Fruit fly (Drosophila melanogaster) whole organism, embryonic: Measurements from ENCODE around the gene Trs23.
A peak's percentile ranks its signal among the peaks of the same experiment; 100 is the strongest.

ENCODE experiments used
- Bgb ChIP-seq: fragments of 200-800 bp; sonication (Bioruptor generic); IDR thresholded peaks from 2 replicates; pipeline ENCODE4 v1.3.6; 2022; ENCODE audit warnings: missing biosample characterization, missing genetic modification characterization; ENCODE audit not compliant: partially characterized antibody
- Bteb2 ChIP-seq: fragments of 200-800 bp; sonication (Bioruptor generic); optimal IDR thresholded peaks from 2 replicates; lab custom pipeline; 2016; ENCODE audit warnings: missing biosample characterization, missing genetic modification characterization
- C15 ChIP-seq: fragments of 200-800 bp; sonication (Bioruptor generic); IDR thresholded peaks from 3 replicates; pipeline ENCODE4 v1.3.6; 2022; ENCODE audit warnings: missing biosample characterization, missing genetic modification characterization
- CG11093 ChIP-seq: fragments of 200-800 bp; sonication (Bioruptor generic); IDR thresholded peaks from 3 replicates; pipeline ENCODE4 v1.3.6; 2022; ENCODE audit warnings: missing biosample characterization, missing genetic modification characterization
- CG11398 ChIP-seq: fragments of 200-800 bp; sonication (Bioruptor generic); optimal IDR thresholded peaks from 2 replicates; lab custom pipeline; 2016; ENCODE audit warnings: missing biosample characterization, missing genetic modification characterization
- CG11695 ChIP-seq: fragments of 200-800 bp; sonication (Bioruptor generic); IDR thresholded peaks from 3 replicates; pipeline ENCODE4 v1.3.6; 2022; ENCODE audit warnings: missing biosample characterization, missing genetic modification characterization
- CG15601 ChIP-seq: fragments of 200-800 bp; sonication (Bioruptor generic); optimal IDR thresholded peaks from 3 replicates; lab custom pipeline; 2019; ENCODE audit warnings: missing biosample characterization, mild to moderate bottlenecking, missing genetic modification characterization, moderate library complexity
- CG15696 ChIP-seq: fragments of 200-800 bp; sonication (Bioruptor generic); optimal IDR thresholded peaks from 2 replicates; lab custom pipeline; 2019; ENCODE audit warnings: missing biosample characterization, mild to moderate bottlenecking, missing genetic modification characterization, moderate library complexity
- CG1602 ChIP-seq: fragments of 200-800 bp; sonication (Bioruptor generic); optimal IDR thresholded peaks from 3 replicates; lab custom pipeline; 2016; ENCODE audit warnings: missing biosample characterization, missing genetic modification characterization
- CG16779 ChIP-seq: fragments of 200-800 bp; sonication (Bioruptor generic); IDR thresholded peaks from 2 replicates; pipeline ENCODE4 v1.3.6; 2022; ENCODE audit warnings: missing biosample characterization, missing genetic modification characterization
- CG17912 ChIP-seq: fragments of 200-800 bp; sonication (Bioruptor generic); optimal IDR thresholded peaks from 2 replicates; lab custom pipeline; 2018; ENCODE audit warnings: missing biosample characterization, mild to moderate bottlenecking, missing genetic modification characterization
- CG18764 ChIP-seq: fragments of 200-800 bp; sonication (Bioruptor generic); optimal IDR thresholded peaks from 3 replicates; lab custom pipeline; 2016; ENCODE audit warnings: missing biosample characterization, missing genetic modification characterization
- CG2116 ChIP-seq: fragments of 200-800 bp; sonication (Bioruptor generic); optimal IDR thresholded peaks from 3 replicates; lab custom pipeline; 2018; ENCODE audit warnings: missing biosample characterization, mild to moderate bottlenecking, missing genetic modification characterization
- CG30020 ChIP-seq: fragments of 200-800 bp; optimal IDR thresholded peaks from 2 replicates; lab custom pipeline; 2019; ENCODE audit warnings: missing biosample characterization, mild to moderate bottlenecking, missing genetic modification characterization, moderate library complexity
- CG3407 ChIP-seq: fragments of 200-800 bp; sonication (Bioruptor generic); optimal IDR thresholded peaks from 2 replicates; lab custom pipeline; 2018; ENCODE audit warnings: missing biosample characterization, mild to moderate bottlenecking, missing genetic modification characterization
- CG3726 ChIP-seq: fragments of 200-800 bp; sonication (Bioruptor generic); IDR thresholded peaks from 3 replicates; pipeline ENCODE4, ENCODE4 v1.3.6; 2022; ENCODE audit warnings: missing biosample characterization, missing genetic modification characterization
- CG3838 ChIP-seq: fragments of 200-800 bp; sonication (Bioruptor generic); optimal IDR thresholded peaks from 3 replicates; lab custom pipeline; 2016; ENCODE audit warnings: missing biosample characterization, missing genetic modification characterization
- CG4360 ChIP-seq: fragments of 200-800 bp; sonication (Bioruptor generic); IDR thresholded peaks from 2 replicates; pipeline ENCODE4 v1.3.6; 2022; ENCODE audit warnings: missing biosample characterization, missing genetic modification characterization
- CG4854 ChIP-seq: fragments of 200-800 bp; sonication (Bioruptor generic); optimal IDR thresholded peaks from 2 replicates; lab custom pipeline; 2016; ENCODE audit warnings: missing biosample characterization, missing genetic modification characterization, inconsistent platforms
- CG6765 ChIP-seq: fragments of 200-800 bp; sonication (Bioruptor generic); optimal IDR thresholded peaks from 3 replicates; lab custom pipeline; 2017; ENCODE audit warnings: missing biosample characterization, mild to moderate bottlenecking, missing genetic modification characterization
- CG6813 ChIP-seq: fragments of 200-800 bp; sonication (Bioruptor generic); optimal IDR thresholded peaks from 2 replicates; lab custom pipeline; 2017; ENCODE audit warnings: missing biosample characterization, missing genetic modification characterization, mild to moderate bottlenecking, moderate library complexity, missing genetic modification reagents
- CG7271 ChIP-seq: fragments of 200-800 bp; sonication (Bioruptor generic); optimal IDR thresholded peaks from 2 replicates; lab custom pipeline; 2018; ENCODE audit warnings: missing biosample characterization, mild to moderate bottlenecking, missing genetic modification characterization, moderate library complexity
- CG7372 ChIP-seq: fragments of 200-800 bp; sonication (Bioruptor generic); IDR thresholded peaks from 2 replicates; pipeline ENCODE4 v1.3.6; 2022; ENCODE audit warnings: missing biosample characterization, missing genetic modification characterization
- CG7556 ChIP-seq: fragments of 200-800 bp; sonication (Bioruptor generic); optimal IDR thresholded peaks from 2 replicates; lab custom pipeline; 2017; ENCODE audit warnings: missing biosample characterization, mild to moderate bottlenecking, missing genetic modification characterization
- Dek ChIP-seq: fragments of 200-800 bp; sonication (Bioruptor generic); optimal IDR thresholded peaks from 3 replicates; lab custom pipeline; 2019; ENCODE audit warnings: missing biosample characterization, mild to moderate bottlenecking, missing genetic modification characterization, moderate library complexity
- Dll ChIP-seq: fragments of 200-800 bp; sonication (Bioruptor generic); IDR thresholded peaks from 4 replicates; pipeline ENCODE4 v1.3.6; 2022; ENCODE audit warnings: missing biosample characterization, missing genetic modification characterization; ENCODE audit not compliant: partially characterized antibody
- Ets97D ChIP-seq: fragments of 200-800 bp; sonication (Bioruptor generic); optimal IDR thresholded peaks from 3 replicates; lab custom pipeline; 2016; ENCODE audit warnings: missing biosample characterization, missing genetic modification characterization
- Fer1 ChIP-seq: fragments of 200-800 bp; sonication (Bioruptor generic); optimal IDR thresholded peaks from 2 replicates; lab custom pipeline; 2017; ENCODE audit warnings: missing biosample characterization, mild to moderate bottlenecking, missing genetic modification characterization
- HLH3B ChIP-seq: fragments of 200-800 bp; sonication (Bioruptor generic); IDR thresholded peaks from 2 replicates; pipeline ENCODE4 v1.3.6; 2022; ENCODE audit warnings: missing biosample characterization, missing genetic modification characterization
- HmgZ ChIP-seq: fragments of 200-800 bp; sonication (Bioruptor generic); optimal IDR thresholded peaks from 2 replicates; lab custom pipeline; 2018; ENCODE audit warnings: missing biosample characterization, mild to moderate bottlenecking, missing genetic modification characterization
- Myb ChIP-seq: fragments of 200-800 bp; sonication (Bioruptor generic); optimal IDR thresholded peaks from 2 replicates; lab custom pipeline; 2016; ENCODE audit warnings: missing biosample characterization, missing genetic modification characterization
- TFAM ChIP-seq: fragments of 200-800 bp; sonication (Bioruptor generic); optimal IDR thresholded peaks from 2 replicates; lab custom pipeline; 2017; ENCODE audit warnings: missing biosample characterization, missing genetic modification characterization, inconsistent platforms
- ap ChIP-seq: fragments of 200-800 bp; sonication (Bioruptor generic); IDR thresholded peaks from 2 replicates; pipeline ENCODE4 v1.3.6; 2022; ENCODE audit warnings: missing biosample characterization, missing genetic modification characterization
- bcd ChIP-seq: fragments of 200-800 bp; sonication (Bioruptor generic); optimal IDR thresholded peaks from 2 replicates; lab custom pipeline; 2017; ENCODE audit warnings: missing biosample characterization, mild to moderate bottlenecking, missing genetic modification characterization
- btn ChIP-seq: fragments of 200-800 bp; sonication (Bioruptor generic); optimal IDR thresholded peaks from 2 replicates; lab custom pipeline; 2016; ENCODE audit warnings: missing biosample characterization, missing genetic modification characterization
- ci ChIP-seq: fragments of 200-800 bp; sonication (Bioruptor generic); IDR thresholded peaks from 3 replicates; pipeline ENCODE4 v1.3.6; 2022; ENCODE audit warnings: missing biosample characterization, missing genetic modification characterization
- esg ChIP-seq: fragments of 200-800 bp; sonication (Bioruptor generic); conservative IDR thresholded peaks from 2 replicates; pipeline ENCODE4 v1.3.6; 2022; ENCODE audit warnings: missing biosample characterization, missing genetic modification characterization
- grn ChIP-seq: fragments of 200-800 bp; sonication (Bioruptor generic); optimal IDR thresholded peaks from 3 replicates; lab custom pipeline; 2017; ENCODE audit warnings: missing biosample characterization, missing genetic modification characterization
- jing ChIP-seq: fragments of 200-800 bp; sonication (Bioruptor generic); optimal IDR thresholded peaks from 2 replicates; lab custom pipeline; 2018; ENCODE audit warnings: missing biosample characterization, mild to moderate bottlenecking, missing genetic modification characterization
- jumu ChIP-seq: fragments of 200-800 bp; sonication (Bioruptor generic); optimal IDR thresholded peaks from 3 replicates; lab custom pipeline; 2016; ENCODE audit warnings: missing biosample characterization, missing genetic modification characterization
- kni ChIP-seq: fragments of 200-800 bp; sonication (Bioruptor generic); optimal IDR thresholded peaks from 3 replicates; lab custom pipeline; 2017; ENCODE audit warnings: mild to moderate bottlenecking, missing biosample characterization, missing genetic modification reagents, missing genetic modification characterization
- lmd ChIP-seq: fragments of 200-800 bp; sonication (Bioruptor generic); IDR thresholded peaks from 2 replicates; pipeline ENCODE4 v1.3.6; 2022; ENCODE audit warnings: missing biosample characterization, missing genetic modification characterization
- mirr ChIP-seq: fragments of 200-800 bp; sonication (Bioruptor generic); optimal IDR thresholded peaks from 3 replicates; lab custom pipeline; 2018; ENCODE audit warnings: missing biosample characterization, mild to moderate bottlenecking, missing genetic modification characterization
- nerfin-2 ChIP-seq: fragments of 200-800 bp; sonication (Bioruptor generic); IDR thresholded peaks from 2 replicates; pipeline ENCODE4 v1.3.6; 2022; ENCODE audit warnings: missing biosample characterization, missing genetic modification characterization; ENCODE audit not compliant: partially characterized antibody
- oc ChIP-seq: fragments of 200-800 bp; sonication (Bioruptor generic); optimal IDR thresholded peaks from 2 replicates; lab custom pipeline; 2018; ENCODE audit warnings: missing biosample characterization, mild to moderate bottlenecking, missing genetic modification characterization, moderate library complexity
- ranshi ChIP-seq: fragments of 200-800 bp; sonication (Bioruptor generic); IDR thresholded peaks from 2 replicates; pipeline ENCODE4 v1.3.6; 2022; ENCODE audit warnings: missing biosample characterization, missing genetic modification characterization
- salm ChIP-seq: fragments of 200-800 bp; sonication (Bioruptor generic); optimal IDR thresholded peaks from 2 replicates; lab custom pipeline; 2018; ENCODE audit warnings: missing biosample characterization, mild to moderate bottlenecking, missing genetic modification characterization
- sens ChIP-seq: fragments of 200-800 bp; sonication (Bioruptor generic); peaks from one replicate; lab custom pipeline; 2016; ENCODE audit warnings: missing biosample characterization, missing genetic modification characterization
- slbo ChIP-seq: fragments of 200-800 bp; sonication (Bioruptor generic); IDR thresholded peaks from 2 replicates; pipeline ENCODE4 v1.3.6; 2022; ENCODE audit warnings: missing biosample characterization, missing genetic modification characterization
- trem ChIP-seq: fragments of 200-800 bp; optimal IDR thresholded peaks from 3 replicates; lab custom pipeline; 2019; ENCODE audit warnings: missing biosample characterization, mild to moderate bottlenecking, missing genetic modification characterization, moderate library complexity
- zen ChIP-seq: fragments of 200-800 bp; sonication (Bioruptor generic); optimal IDR thresholded peaks from 3 replicates; lab custom pipeline; 2018; ENCODE audit warnings: missing biosample characterization, mild to moderate bottlenecking, missing genetic modification characterization, moderate library complexity
- zfh1 ChIP-seq: fragments of 200-800 bp; sonication (Bioruptor generic); IDR thresholded peaks from 3 replicates; pipeline ENCODE4 v1.3.6; 2022; ENCODE audit warnings: missing biosample characterization, missing genetic modification characterization

Trs23 gene

DNA sequence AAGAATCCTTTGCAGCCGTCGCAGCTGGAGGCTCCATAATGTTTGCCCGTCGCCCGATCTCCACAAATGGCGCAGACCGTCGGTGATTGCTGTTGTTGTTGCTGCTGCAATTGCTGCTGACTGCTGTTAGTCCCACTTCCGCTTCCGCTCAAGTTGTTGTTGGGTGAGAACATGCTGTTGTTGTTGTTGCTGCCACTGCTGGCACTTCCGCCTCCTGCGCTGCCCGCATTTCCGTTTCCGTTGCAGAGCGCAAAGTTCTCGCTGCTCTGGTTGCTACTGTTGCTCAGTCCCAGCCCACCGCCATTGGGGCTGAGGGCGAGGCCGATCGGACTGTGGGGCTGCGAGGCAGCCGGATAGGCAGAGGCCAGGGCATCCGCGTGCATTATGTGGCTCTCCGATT, 3.8 kb downstream of the Trs23 start (continued):
- TF ChIP-seq Fer1 (GFP tag; lab: Kevin White, UChicago) (no peak), zfh1 (GFP tag; lab: Robert Waterston, UW) (peak; percentile 40; the same call in 1 of the 3 replicates), HmgZ (tag; lab: Kevin White, UChicago) (no peak), CG3726 (GFP tag; lab: Robert Waterston, UW) (no peak), CG3407 (GFP tag; lab: Kevin White, UChicago) (peak; percentile 9), CG11695 (GFP tag; lab: Robert Waterston, UW) (no peak), ranshi (GFP tag; lab: Robert Waterston, UW) (no peak), Bteb2 (GFP tag; lab: Kevin White, UChicago) (no peak), CG7556 (GFP tag; lab: Kevin White, UChicago) (no peak), slbo (GFP tag; lab: Robert Waterston, UW) (no peak), jing (no peak), btn (GFP tag; lab: Kevin White, UChicago) (no peak), CG11398 (GFP tag; lab: Kevin White, UChicago) (no peak), CG30020 (tag; lab: Kevin White, UChicago) (no peak), bcd (GFP tag; lab: Kevin White, UChicago) (no peak), CG16779 (GFP tag; lab: Robert Waterston, UW) (no peak), nerfin-2 (GFP tag; lab: Robert Waterston, UW) (no peak), CG2116 (no peak), ci (peak; percentile 54; the same call in 1 of the 3 replicates), C15 (GFP tag; lab: Robert Waterston, UW) (no peak), sens (GFP tag; lab: Kevin White, UChicago) (peak; percentile 16), Dll (no peak), oc (tag; lab: Kevin White, UChicago) (no peak), CG7372 (GFP tag; lab: Robert Waterston, UW) (no peak), esg (GFP tag; lab: Robert Waterston, UW) (no peak), jumu (GFP tag; lab: Kevin White, UChicago) (no peak), ap (GFP tag; lab: Robert Waterston, UW) (no peak), CG7271 (tag; lab: Kevin White, UChicago) (peak; percentile 69), grn (no peak), kni (no peak), lmd (no peak), CG6765 (GFP tag; lab: Kevin White, UChicago) (no peak), CG3838 (GFP tag; lab: Kevin White, UChicago) (no peak), Myb (GFP tag; lab: Kevin White, UChicago) (no peak), CG18764 (GFP tag; lab: Kevin White, UChicago) (no peak), salm (no peak), Ets97D (GFP tag; lab: Kevin White, UChicago) (peak; percentile 26), CG4360 (peak; percentile 73), TFAM (no peak), CG11093 (GFP tag; lab: Robert Waterston, UW) (no peak), mirr (GFP tag; lab: Kevin White, UChicago) (no peak), CG1602 (GFP tag; lab: Kevin White, UChicago) (no peak), CG6813 (GFP tag; lab: Kevin White, UChicago) (no peak), trem (tag; lab: Kevin White, UChicago) (no peak), Dek (no peak), CG4854 (GFP tag; lab: Kevin White, UChicago) (no peak), zen (tag; lab: Kevin White, UChicago) (no peak), CG15601 (tag; lab: Kevin White, UChicago) (no peak), Bgb (GFP tag; lab: Robert Waterston, UW) (no peak), CG17912 (no peak), HLH3B (no peak), CG15696 (tag; lab: Kevin White, UChicago) (no peak)
